Fruit fly (Drosophila melanogaster) whole organism, embryonic: ENCODE results near the gene CG45207.

Experiments
- Abd-B ChIP-seq: fragments of 200-800 bp; sonication (Bioruptor generic); optimal IDR thresholded peaks from 2 replicates; lab custom pipeline; 2018; ENCODE audit warnings: missing biosample characterization, mild to moderate bottlenecking, missing genetic modification characterization, moderate library complexity
- Antp ChIP-seq: fragments of 200-800 bp; sonication (Bioruptor generic); optimal IDR thresholded peaks from 3 replicates; lab custom pipeline; 2016; ENCODE audit warnings: missing biosample characterization, missing genetic modification characterization
- BEAF-32 ChIP-seq: fragments of 200-800 bp; sonication (Bioruptor generic); optimal IDR thresholded peaks from 3 replicates; lab custom pipeline; 2017; ENCODE audit warnings: missing biosample characterization, missing genetic modification characterization, mild to moderate bottlenecking, moderate library complexity, missing genetic modification reagents
- CG10366 ChIP-seq: fragments of 200-800 bp; sonication (Bioruptor generic); IDR thresholded peaks from 2 replicates; pipeline ENCODE4 v1.3.6; 2022; ENCODE audit warnings: missing biosample characterization, missing genetic modification characterization
- CG11504 ChIP-seq: fragments of 200-800 bp; sonication (Bioruptor generic); optimal IDR thresholded peaks from 3 replicates; lab custom pipeline; 2019; ENCODE audit warnings: missing biosample characterization, mild to moderate bottlenecking, missing genetic modification characterization, moderate library complexity
- CG1233 ChIP-seq: fragments of 200-800 bp; sonication (Bioruptor generic); optimal IDR thresholded peaks from 4 replicates; lab custom pipeline; 2018; ENCODE audit warnings: missing biosample characterization, mild to moderate bottlenecking, missing genetic modification characterization
- CG13287 ChIP-seq: fragments of 200-800 bp; sonication (Bioruptor generic); IDR thresholded peaks from 2 replicates; pipeline ENCODE4 v1.3.6; 2022; ENCODE audit warnings: missing biosample characterization, missing genetic modification characterization; ENCODE audit not compliant: partially characterized antibody
- CG14014 ChIP-seq: fragments of 200-800 bp; sonication (Bioruptor generic); IDR thresholded peaks from 2 replicates; pipeline ENCODE4 v1.3.6; 2022; ENCODE audit warnings: missing biosample characterization, missing genetic modification characterization
- CG14860 ChIP-seq: fragments of 200-800 bp; sonication (Bioruptor generic); IDR thresholded peaks from 3 replicates; pipeline ENCODE4 v1.3.6; 2022; ENCODE audit warnings: missing biosample characterization, missing genetic modification characterization; ENCODE audit not compliant: partially characterized antibody
- CG15269 ChIP-seq: fragments of 200-800 bp; sonication (Bioruptor generic); optimal IDR thresholded peaks from 2 replicates; lab custom pipeline; 2018; ENCODE audit warnings: missing biosample characterization, mild to moderate bottlenecking, missing genetic modification characterization, moderate library complexity
- CG15514 ChIP-seq: fragments of 200-800 bp; sonication (Bioruptor generic); optimal IDR thresholded peaks from 3 replicates; lab custom pipeline; 2017; ENCODE audit warnings: missing biosample characterization, missing genetic modification characterization, mild to moderate bottlenecking, moderate library complexity, missing genetic modification reagents
- CG18011 ChIP-seq: fragments of 200-800 bp; sonication (Bioruptor generic); optimal IDR thresholded peaks from 2 replicates; lab custom pipeline; 2017; ENCODE audit warnings: missing biosample characterization, missing genetic modification characterization, mild to moderate bottlenecking, moderate library complexity, missing genotype
- CG18476 ChIP-seq: fragments of 200-800 bp; sonication (Bioruptor generic); optimal IDR thresholded peaks from 2 replicates; lab custom pipeline; 2016; ENCODE audit warnings: missing biosample characterization, mild to moderate bottlenecking, missing genetic modification characterization
- CG2129 ChIP-seq: fragments of 200-800 bp; sonication (Bioruptor generic); IDR thresholded peaks from 2 replicates; pipeline ENCODE4 v1.3.6; 2022; ENCODE audit warnings: missing biosample characterization, missing genetic modification characterization; ENCODE audit not compliant: partially characterized antibody
- CG3065 ChIP-seq: fragments of 200-800 bp; sonication (Bioruptor generic); optimal IDR thresholded peaks from 2 replicates; lab custom pipeline; 2016; ENCODE audit warnings: missing biosample characterization, missing genetic modification characterization
- CG32772 ChIP-seq: fragments of 200-800 bp; sonication (Bioruptor generic); IDR thresholded peaks from 2 replicates; pipeline ENCODE4 v1.3.6; 2022; ENCODE audit warnings: missing biosample characterization, missing genetic modification characterization
- CG4328 ChIP-seq: fragments of 200-800 bp; sonication (Bioruptor generic); optimal IDR thresholded peaks from 3 replicates; lab custom pipeline; 2017; ENCODE audit warnings: missing biosample characterization, missing genetic modification reagents, missing genetic modification characterization
- CG4730 ChIP-seq: fragments of 200-800 bp; sonication (Bioruptor generic); IDR thresholded peaks from 2 replicates; pipeline ENCODE4 v1.3.6; 2022; ENCODE audit warnings: missing biosample characterization, missing genetic modification characterization
- CG4854 ChIP-seq: fragments of 200-800 bp; sonication (Bioruptor generic); optimal IDR thresholded peaks from 2 replicates; lab custom pipeline; 2016; ENCODE audit warnings: missing biosample characterization, missing genetic modification characterization, inconsistent platforms
- CG6683 ChIP-seq: fragments of 200-800 bp; sonication (Bioruptor generic); optimal IDR thresholded peaks from 2 replicates; lab custom pipeline; 2017; ENCODE audit warnings: missing biosample characterization, mild to moderate bottlenecking, missing genetic modification characterization, missing genetic modification reagents
- CG7556 ChIP-seq: fragments of 200-800 bp; sonication (Bioruptor generic); optimal IDR thresholded peaks from 2 replicates; lab custom pipeline; 2017; ENCODE audit warnings: missing biosample characterization, mild to moderate bottlenecking, missing genetic modification characterization
- CG7745 ChIP-seq: fragments of 200-800 bp; sonication (Bioruptor generic); optimal IDR thresholded peaks from 2 replicates; lab custom pipeline; 2018; ENCODE audit warnings: missing biosample characterization, mild to moderate bottlenecking, missing genetic modification characterization, moderate library complexity
- CG8281 ChIP-seq: fragments of 200-800 bp; sonication (Bioruptor generic); optimal IDR thresholded peaks from 2 replicates; lab custom pipeline; 2018; ENCODE audit warnings: missing biosample characterization, mild to moderate bottlenecking, missing genetic modification characterization, moderate library complexity
- CG9437 ChIP-seq: fragments of 200-800 bp; sonication (Bioruptor generic); optimal IDR thresholded peaks from 2 replicates; lab custom pipeline; 2018; ENCODE audit warnings: missing biosample characterization, mild to moderate bottlenecking, missing genetic modification characterization
- CG9797 ChIP-seq: fragments of 200-800 bp; sonication (Bioruptor generic); optimal IDR thresholded peaks from 3 replicates; lab custom pipeline; 2018; ENCODE audit warnings: missing biosample characterization, mild to moderate bottlenecking, missing genetic modification characterization
- CHES-1-like ChIP-seq: fragments of 200-800 bp; sonication (Bioruptor generic); optimal IDR thresholded peaks from 2 replicates; lab custom pipeline; 2016; ENCODE audit warnings: missing biosample characterization, missing genetic modification characterization
- Deaf1 ChIP-seq: fragments of 200-800 bp; optimal IDR thresholded peaks from 3 replicates; lab custom pipeline; 2019; ENCODE audit warnings: missing biosample characterization, mild to moderate bottlenecking, missing genetic modification characterization, moderate library complexity
- MESR4 ChIP-seq: fragments of 200-800 bp; sonication (Bioruptor generic); optimal IDR thresholded peaks from 2 replicates; lab custom pipeline; 2018; ENCODE audit warnings: missing biosample characterization, mild to moderate bottlenecking, missing genetic modification characterization, moderate library complexity
- MTF-1 ChIP-seq: fragments of 200-800 bp; sonication (Bioruptor generic); optimal IDR thresholded peaks from 2 replicates; lab custom pipeline; 2018; ENCODE audit warnings: missing biosample characterization, mild to moderate bottlenecking, missing genetic modification characterization, borderline replicate concordance
- NFAT ChIP-seq: fragments of 200-800 bp; sonication (Bioruptor generic); IDR thresholded peaks from 2 replicates; pipeline ENCODE4 v1.3.6; 2022; ENCODE audit warnings: missing biosample characterization, missing genetic modification characterization
- Six4 ChIP-seq: fragments of 200-800 bp; sonication (Bioruptor generic); optimal IDR thresholded peaks from 2 replicates; lab custom pipeline; 2016; ENCODE audit warnings: missing biosample characterization, missing genetic modification characterization
- Sox100B ChIP-seq: fragments of 200-800 bp; sonication (Bioruptor generic); optimal IDR thresholded peaks from 3 replicates; lab custom pipeline; 2018; ENCODE audit warnings: missing biosample characterization, mild to moderate bottlenecking, missing genetic modification characterization
- Trl ChIP-seq, 3 experiments: fragments of >200 bp in 2 of 3; fragments of 200-800 bp in 1 of 3; sonication (Bioruptor generic) in 1 of 3; optimal IDR thresholded peaks; 2 replicates in 1 of 3; 3 replicates in 2 of 3; lab custom pipeline; 2016 to 2017; ENCODE audit warnings: missing biosample characterization in 1 of 3, missing genetic modification characterization in 1 of 3
- ab ChIP-seq: fragments of 200-800 bp; sonication (Bioruptor generic); optimal IDR thresholded peaks from 2 replicates; lab custom pipeline; 2016; ENCODE audit warnings: missing biosample characterization, missing genetic modification characterization
- crol ChIP-seq: fragments of 200-800 bp; sonication (Bioruptor generic); IDR thresholded peaks from 2 replicates; pipeline ENCODE4 v1.3.6; 2022; ENCODE audit warnings: missing biosample characterization, missing genetic modification characterization
- crp ChIP-seq, 2 experiments: fragments of 200-800 bp; sonication (Bioruptor generic); optimal IDR thresholded peaks; 2 replicates in 1 of 2; 3 replicates in 1 of 2; lab custom pipeline; 2017; ENCODE audit warnings: missing biosample characterization in 2 of 2, missing genetic modification characterization in 2 of 2, mild to moderate bottlenecking in 1 of 2, moderate library complexity in 1 of 2
- dan ChIP-seq: fragments of 200-800 bp; sonication (Bioruptor generic); IDR thresholded peaks from 2 replicates; pipeline ENCODE4 v1.3.6; 2022; ENCODE audit warnings: missing biosample characterization, missing genetic modification characterization
- fu2 ChIP-seq: fragments of 200-800 bp; sonication (Bioruptor generic); optimal IDR thresholded peaks from 2 replicates; lab custom pipeline; 2016; ENCODE audit warnings: missing biosample characterization, missing genetic modification characterization
- gcm ChIP-seq: fragments of 200-800 bp; sonication (Bioruptor generic); optimal IDR thresholded peaks from 2 replicates; lab custom pipeline; 2019; ENCODE audit warnings: missing biosample characterization, mild to moderate bottlenecking, missing genetic modification characterization, moderate library complexity
- hb ChIP-seq: fragments of 200-800 bp; sonication (Bioruptor generic); IDR thresholded peaks from 3 replicates; pipeline ENCODE4 v1.3.6; 2022; ENCODE audit warnings: missing biosample characterization, missing genetic modification characterization; ENCODE audit not compliant: partially characterized antibody
- hbn ChIP-seq: fragments of 200-800 bp; sonication (Bioruptor generic); IDR thresholded peaks from 2 replicates; pipeline ENCODE4 v1.3.6; 2022; ENCODE audit warnings: missing biosample characterization, missing genetic modification characterization; ENCODE audit not compliant: partially characterized antibody
- lab ChIP-seq: fragments of 200-800 bp; sonication (Bioruptor generic); optimal IDR thresholded peaks from 3 replicates; lab custom pipeline; 2017; ENCODE audit warnings: missing biosample characterization, missing genetic modification characterization, mild to moderate bottlenecking, moderate library complexity, missing genetic modification reagents
- maf-S ChIP-seq: fragments of 200-800 bp; sonication (Bioruptor generic); optimal IDR thresholded peaks from 2 replicates; lab custom pipeline; 2016; ENCODE audit warnings: missing biosample characterization, missing genetic modification characterization
- mam ChIP-seq: fragments of 200-800 bp; sonication (Bioruptor generic); optimal IDR thresholded peaks from 3 replicates; lab custom pipeline; 2016; ENCODE audit warnings: missing biosample characterization, missing genetic modification characterization
- nerfin-2 ChIP-seq: fragments of 200-800 bp; sonication (Bioruptor generic); IDR thresholded peaks from 2 replicates; pipeline ENCODE4 v1.3.6; 2022; ENCODE audit warnings: missing biosample characterization, missing genetic modification characterization; ENCODE audit not compliant: partially characterized antibody
- org-1 ChIP-seq: fragments of 200-800 bp; sonication (Bioruptor generic); optimal IDR thresholded peaks from 2 replicates; lab custom pipeline; 2017; ENCODE audit warnings: missing biosample characterization, missing genetic modification characterization
- sens ChIP-seq: fragments of 200-800 bp; sonication (Bioruptor generic); peaks from one replicate; lab custom pipeline; 2016; ENCODE audit warnings: missing biosample characterization, missing genetic modification characterization
- sna ChIP-seq: fragments of 200-800 bp; sonication (Bioruptor generic); IDR thresholded peaks from 2 replicates; pipeline ENCODE4 v1.3.6; 2022; ENCODE audit warnings: missing biosample characterization, missing genetic modification characterization; ENCODE audit not compliant: partially characterized antibody
- stc ChIP-seq: fragments of 200-800 bp; sonication (Bioruptor generic); IDR thresholded peaks from 2 replicates; pipeline ENCODE4 v1.3.6; 2022; ENCODE audit warnings: missing biosample characterization, missing genetic modification characterization

Gene CG45207

dm6 chr3R:15793372-15793802 is 18.2 kb upstream of the CG45207 start, which contains the start of gene nsl1 (continued):
- TF ChIP-seq lab (GFP tag; lab: Kevin White, UChicago): peak; percentile 64
- TF ChIP-seq mam: peak; percentile 30
- no peak for TF ChIP-seq stc (GFP tag; lab: Robert Waterston, UW)
- TF ChIP-seq CG7556 (GFP tag; lab: Kevin White, UChicago): no peak
- no peak for TF ChIP-seq maf-S (GFP tag; lab: Kevin White, UChicago)
- no peak for TF ChIP-seq CG6683
- TF ChIP-seq CG10366 (GFP tag; lab: Robert Waterston, UW): peak; percentile 29; the same call in 1 of the 2 replicates
- TF ChIP-seq nerfin-2 (GFP tag; lab: Robert Waterston, UW): peak; percentile 94
- TF ChIP-seq hbn (GFP tag; lab: Robert Waterston, UW): peak; percentile 93
- TF ChIP-seq CG9797 (GFP tag; lab: Kevin White, UChicago): peak; percentile 54
- peak; percentile 23 for TF ChIP-seq MESR4 (GFP tag; lab: Kevin White, UChicago)
- TF ChIP-seq Six4 (GFP tag; lab: Kevin White, UChicago): peak; percentile 9
- peak; percentile 64 for TF ChIP-seq CG9437 (GFP tag; lab: Kevin White, UChicago)
- no peak for TF ChIP-seq CHES-1-like (GFP tag; lab: Kevin White, UChicago)
- no peak for TF ChIP-seq CG14014 (GFP tag; lab: Robert Waterston, UW)
- TF ChIP-seq Abd-B (GFP tag; lab: Kevin White, UChicago): peak; percentile 1
- TF ChIP-seq CG32772: peak; percentile 41; the same call in 1 of the 2 replicates
- TF ChIP-seq CG14860: peak; percentile 97
- peak; percentile 96 for TF ChIP-seq CG13287 (GFP tag; lab: Robert Waterston, UW)
- no peak for TF ChIP-seq fu2 (GFP tag; lab: Kevin White, UChicago)
- TF ChIP-seq hb (GFP tag; lab: Robert Waterston, UW): peak; percentile 97
- no peak for TF ChIP-seq Sox100B (GFP tag; lab: Kevin White, UChicago)
- peak; percentile 99 for TF ChIP-seq BEAF-32 (GFP tag; lab: Kevin White, UChicago)
- no peak for TF ChIP-seq crol
- no peak for TF ChIP-seq CG11504
- TF ChIP-seq CG18011 (GFP tag; lab: Kevin White, UChicago): peak; percentile 19
- peak; percentile 71 for TF ChIP-seq CG15514
- no peak for TF ChIP-seq CG4328 (GFP tag; lab: Kevin White, UChicago)
- peak; percentile 14 for TF ChIP-seq gcm (GFP tag; lab: Kevin White, UChicago)
- peak; percentile 6 for TF ChIP-seq ab (GFP tag; lab: Kevin White, UChicago)
- TF ChIP-seq CG4854 (GFP tag; lab: Kevin White, UChicago): no peak
- TF ChIP-seq CG2129: peak; percentile 95
- TF ChIP-seq MTF-1 (GFP tag; lab: Kevin White, UChicago): no peak
- no peak for TF ChIP-seq CG8281
- TF ChIP-seq CG7745: no peak
- no peak for TF ChIP-seq NFAT (GFP tag; lab: Robert Waterston, UW)
- TF ChIP-seq CG3065 (GFP tag; lab: Kevin White, UChicago): peak; percentile 16
- peak; percentile 24 for TF ChIP-seq Antp (GFP tag; lab: Kevin White, UChicago)
- TF ChIP-seq org-1 (GFP tag; lab: Kevin White, UChicago): no peak
- peak; percentile 11 for TF ChIP-seq CG1233 (GFP tag; lab: Kevin White, UChicago)
- no peak for TF ChIP-seq dan (GFP tag; lab: Robert Waterston, UW)
- no peak for TF ChIP-seq Trl (optimal IDR thresholded peaks at IDR 0.05; lab: Kevin White, UChicago)
- no peak for TF ChIP-seq Trl (GFP tag; optimal IDR thresholded peaks at IDR 0.05; lab: Kevin White, UChicago)
- TF ChIP-seq sens (GFP tag; lab: Kevin White, UChicago): peak; percentile 74
- no peak for TF ChIP-seq CG4730 (GFP tag; lab: Robert Waterston, UW)
- TF ChIP-seq sna (GFP tag; lab: Robert Waterston, UW): peak; percentile 96
- peak in 1 of 2 experiments; percentile 5 for TF ChIP-seq crp (GFP tag; optimal IDR thresholded peaks at IDR 0.05; lab: Kevin White, UChicago)
- peak; percentile 38 for TF ChIP-seq CG18476
- peak; percentile 78 for TF ChIP-seq Deaf1 (tag; lab: Kevin White, UChicago)
- peak; percentile 18 for TF ChIP-seq CG15269 (tag; lab: Kevin White, UChicago)
